Worm (Caenorhabditis elegans): ENCODE results near the gene T07E3.2.
A peak's percentile ranks its signal among the peaks of the same experiment; 100 is the strongest.

T07E3.2 gene

DNA sequence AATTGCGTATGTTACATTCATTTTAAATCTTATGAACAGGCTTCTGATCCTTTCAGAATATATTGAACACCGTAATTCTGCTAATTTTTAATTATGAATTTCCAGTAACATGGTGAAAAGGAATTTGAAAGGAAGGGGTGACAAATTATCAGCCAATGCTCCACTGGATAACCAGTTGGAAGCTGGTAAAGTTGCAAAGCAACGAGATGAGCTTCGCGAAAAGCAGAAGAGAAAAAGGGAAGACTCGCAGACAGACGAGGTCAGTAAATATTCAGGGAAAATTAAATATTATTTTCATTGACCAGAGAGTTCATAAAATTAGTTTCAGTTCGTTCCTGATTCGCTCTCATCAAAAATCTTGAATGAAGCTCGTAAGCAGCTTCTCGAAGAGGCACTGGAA lies 25.4 kb downstream of the T07E3.2 start, which contains the start of gene byn-1:
Gene byn-1 (plus strand): TSS at position 106 of the 400 bp plus-strand sequence.
- TF ChIP-seq ceh-13 (GFP tag; optimal IDR thresholded peaks at IDR 0.05) (no peak), ama-1 (optimal IDR thresholded peaks at IDR 0.05) (peak; percentile 26)

DNA sequence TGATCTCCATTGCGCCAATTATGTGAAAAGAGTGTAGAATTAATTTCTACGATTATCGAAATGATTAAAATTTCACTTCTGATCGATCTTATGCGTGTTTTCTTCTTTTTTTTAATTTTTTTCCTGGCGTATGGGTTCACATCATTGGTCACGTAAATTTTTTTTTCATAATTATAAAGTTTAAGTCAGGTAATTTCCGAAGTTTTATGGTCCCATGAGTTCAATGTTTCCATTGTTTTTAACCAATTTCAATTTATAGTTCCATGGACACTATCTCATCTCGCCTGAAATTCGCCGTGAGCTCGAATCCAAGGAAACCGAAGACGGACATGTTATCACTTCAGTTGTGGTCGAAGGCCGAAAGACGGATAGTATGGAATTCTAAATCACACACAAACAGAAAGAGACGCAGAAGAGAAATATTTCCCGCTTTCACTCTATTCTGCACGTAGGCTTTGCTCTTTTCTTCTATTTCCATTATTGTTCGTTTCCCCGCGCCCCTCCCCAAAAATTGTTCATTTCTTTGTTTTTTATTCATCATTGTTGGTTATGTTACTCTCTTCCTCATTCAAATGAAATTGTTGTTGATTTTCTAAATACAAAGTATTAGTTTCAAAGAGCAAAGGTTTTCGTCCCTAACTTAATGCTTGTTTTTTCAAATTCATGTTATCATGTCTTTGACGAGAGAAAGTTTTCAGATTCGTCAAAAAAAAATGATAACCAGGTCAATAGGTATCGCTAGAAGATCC lies 28.9 kb downstream of the T07E3.2 start, which contains the start of the genes F57B9.8 and coq-2:
Gene F57B9.8 (minus strand): TSS at position 51 of the 749 bp plus-strand sequence.
Gene coq-2 (plus strand): TSS at position 699 of the 749 bp plus-strand sequence.
- TF ChIP-seq ama-1 (optimal IDR thresholded peaks at IDR 0.05), result no peak
- TF ChIP-seq hmbx-1 (tag; optimal IDR thresholded peaks at IDR 0.05), result no peak
- no peak for TF ChIP-seq B0310.2 (tag; optimal IDR thresholded peaks at IDR 0.05)
- TF ChIP-seq flt-1 (GFP tag; IDR thresholded peaks at IDR 0.05), result no peak

DNA sequence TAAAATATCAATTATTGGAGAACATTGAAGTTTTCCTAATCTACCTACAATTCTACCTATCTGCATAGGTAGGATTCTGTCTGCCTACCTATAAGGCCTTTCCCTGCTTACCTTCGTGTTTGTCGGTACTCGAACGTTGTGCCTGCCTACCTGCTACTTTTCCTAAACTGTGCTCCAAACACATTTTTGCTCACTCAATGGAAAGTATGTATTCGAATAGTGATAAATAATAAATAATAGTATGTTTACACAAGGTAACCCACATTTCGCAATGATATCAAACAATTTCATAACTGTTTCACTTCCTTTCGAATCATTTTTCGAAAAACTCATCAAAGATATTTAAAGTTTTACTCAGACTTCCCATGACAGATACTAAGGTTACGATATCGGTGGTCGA lies 33.0 kb downstream of the T07E3.2 start, which contains the start of gene F57B9.3:
Gene F57B9.3 (plus strand): TSS at position 301 of the 400 bp plus-strand sequence.
- TF ChIP-seq scrt-1 (GFP tag; IDR thresholded peaks at IDR 0.05), result no peak
- no peak for TF ChIP-seq hmg-4 (GFP tag; optimal IDR thresholded peaks at IDR 0.05)

DNA sequence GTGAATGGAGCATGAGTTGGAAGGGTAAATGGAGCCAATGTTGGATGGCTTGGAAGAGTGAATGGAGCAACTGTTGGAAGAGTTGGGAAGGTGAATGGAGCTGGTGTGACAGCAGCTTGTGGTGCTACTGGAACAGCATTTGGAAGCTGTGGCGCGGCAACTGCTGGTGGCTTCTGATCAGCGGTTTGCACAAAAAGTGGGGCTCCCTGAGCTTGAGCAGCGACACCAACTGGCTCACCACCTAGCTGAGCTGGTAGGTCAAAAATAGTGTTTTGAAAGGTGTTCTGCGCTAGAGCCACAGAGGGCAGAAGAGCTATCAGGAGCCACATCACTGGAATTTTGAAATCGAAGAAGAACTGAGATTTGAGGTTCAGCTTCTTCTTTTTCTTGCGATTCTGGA lies 38.8 kb downstream of the T07E3.2 start:
- TF ChIP-seq ets-7 (tag; optimal IDR thresholded peaks at IDR 0.05) (no peak), sea-1 (GFP tag; conservative IDR thresholded peaks at IDR 0.05) (no peak), ceh-36 (tag; optimal IDR thresholded peaks at IDR 0.05) (no peak), tbx-37 (GFP tag; conservative IDR thresholded peaks at IDR 0.05) (no peak), pes-1 (GFP tag; IDR thresholded peaks at IDR 0.05) (no peak), hnd-1 (tag; optimal IDR thresholded peaks at IDR 0.05) (no peak), hmg-4 (GFP tag; optimal IDR thresholded peaks at IDR 0.05) (no peak), flt-1 (GFP tag; IDR thresholded peaks at IDR 0.05) (no peak), hmbx-1 (tag; optimal IDR thresholded peaks at IDR 0.05) (no peak), tra-4 (tag; optimal IDR thresholded peaks at IDR 0.05) (no peak), F13C5.2 (tag; optimal IDR thresholded peaks at IDR 0.05) (no peak), B0310.2 (tag; optimal IDR thresholded peaks at IDR 0.05) (no peak), ama-1 (optimal IDR thresholded peaks at IDR 0.05) (no peak), tbx-11 (GFP tag; IDR thresholded peaks at IDR 0.05) (no peak), ceh-13 (GFP tag; optimal IDR thresholded peaks at IDR 0.05) (no peak), aly-1 (tag; optimal IDR thresholded peaks at IDR 0.05) (no peak), scrt-1 (GFP tag; IDR thresholded peaks at IDR 0.05) (no peak)

DNA sequence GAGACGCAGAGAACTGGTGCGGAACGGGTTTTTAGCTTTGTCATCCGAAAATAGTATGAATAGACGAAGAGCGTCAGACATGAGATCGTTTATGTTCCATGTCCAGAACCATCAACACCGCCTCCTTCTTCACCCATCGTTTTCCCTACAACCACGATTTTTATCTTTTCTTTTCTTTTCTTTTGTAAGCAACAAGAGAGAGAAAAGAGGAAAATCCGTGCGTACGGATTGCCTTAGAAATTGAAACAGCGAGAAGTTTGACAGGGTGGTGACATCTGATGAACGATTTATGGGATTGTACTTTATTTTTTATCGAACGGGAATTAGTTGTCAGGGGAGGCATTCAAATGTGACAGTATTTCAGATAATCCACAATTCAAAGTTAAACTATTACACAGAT lies 39.2 kb downstream of the T07E3.2 start, which contains the start of gene abu-13:
Gene abu-13 (minus strand): TSS at position 152 of the 400 bp plus-strand sequence.
- TF ChIP-seq hmg-4 (GFP tag; optimal IDR thresholded peaks at IDR 0.05), result no peak

DNA sequence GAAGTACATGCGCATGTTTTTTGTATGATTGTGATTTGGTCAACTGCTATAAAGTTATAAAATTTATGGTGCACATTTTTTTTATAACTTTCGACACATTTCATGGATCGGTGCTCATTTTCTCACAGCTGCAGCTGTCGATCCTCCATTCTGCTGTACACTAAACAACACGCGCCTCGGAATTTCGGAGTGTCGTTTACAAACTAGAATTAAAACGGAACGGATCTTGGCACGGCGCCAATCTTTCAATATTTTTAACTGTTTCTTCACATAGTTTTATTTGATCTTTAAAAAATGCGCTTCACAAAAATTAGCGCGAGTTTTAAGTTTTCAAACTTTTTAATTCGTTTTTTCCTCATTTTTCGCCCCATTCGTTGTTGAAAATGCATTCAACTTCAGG lies 39.9 kb downstream of the T07E3.2 start, which contains the start of gene let-711:
Gene let-711 (plus strand): TSS at position 337 of the 400 bp plus-strand sequence.
- TF ChIP-seq F13C5.2 (tag; optimal IDR thresholded peaks at IDR 0.05), result no peak
- no peak for TF ChIP-seq sea-1 (GFP tag; conservative IDR thresholded peaks at IDR 0.05)
- no peak for TF ChIP-seq tbx-11 (GFP tag; IDR thresholded peaks at IDR 0.05)
- TF ChIP-seq ceh-13 (GFP tag; optimal IDR thresholded peaks at IDR 0.05), result no peak
- TF ChIP-seq hmbx-1 (tag; optimal IDR thresholded peaks at IDR 0.05), result no peak
- TF ChIP-seq ceh-36 (tag; optimal IDR thresholded peaks at IDR 0.05), result no peak
- TF ChIP-seq ama-1 (optimal IDR thresholded peaks at IDR 0.05), result no peak
- no peak for TF ChIP-seq tra-4 (tag; optimal IDR thresholded peaks at IDR 0.05)
- TF ChIP-seq pes-1 (GFP tag; IDR thresholded peaks at IDR 0.05), result no peak
- no peak for TF ChIP-seq scrt-1 (GFP tag; IDR thresholded peaks at IDR 0.05)
- TF ChIP-seq hnd-1 (tag; optimal IDR thresholded peaks at IDR 0.05), result no peak

DNA sequence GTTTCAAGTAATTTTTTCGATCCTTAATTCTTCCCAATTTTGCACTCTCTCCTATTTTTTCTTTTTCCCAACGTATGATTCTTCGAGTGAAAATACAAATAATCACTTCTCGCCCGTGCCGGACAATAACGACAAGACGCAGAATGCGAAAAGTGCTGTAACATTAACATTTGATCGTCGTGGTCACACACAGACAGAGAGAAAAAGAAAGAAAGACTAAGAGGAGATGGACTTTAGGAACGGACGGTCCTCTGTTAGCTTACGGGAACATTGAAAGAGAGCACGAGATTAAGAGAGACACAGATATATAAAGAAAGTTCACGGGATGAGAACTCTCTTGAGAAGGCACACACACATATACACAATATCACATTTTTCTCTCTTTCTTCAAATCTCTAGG lies 41.4 kb downstream of the T07E3.2 start:
- TF ChIP-seq ceh-13 (GFP tag; optimal IDR thresholded peaks at IDR 0.05) (no peak), B0310.2 (tag; optimal IDR thresholded peaks at IDR 0.05) (no peak), ama-1 (optimal IDR thresholded peaks at IDR 0.05) (no peak), ets-7 (tag; optimal IDR thresholded peaks at IDR 0.05) (no peak), F13C5.2 (tag; optimal IDR thresholded peaks at IDR 0.05) (no peak), tra-4 (tag; optimal IDR thresholded peaks at IDR 0.05) (no peak), flt-1 (GFP tag; IDR thresholded peaks at IDR 0.05) (no peak), tbx-11 (GFP tag; IDR thresholded peaks at IDR 0.05) (no peak), scrt-1 (GFP tag; IDR thresholded peaks at IDR 0.05) (no peak)

DNA sequence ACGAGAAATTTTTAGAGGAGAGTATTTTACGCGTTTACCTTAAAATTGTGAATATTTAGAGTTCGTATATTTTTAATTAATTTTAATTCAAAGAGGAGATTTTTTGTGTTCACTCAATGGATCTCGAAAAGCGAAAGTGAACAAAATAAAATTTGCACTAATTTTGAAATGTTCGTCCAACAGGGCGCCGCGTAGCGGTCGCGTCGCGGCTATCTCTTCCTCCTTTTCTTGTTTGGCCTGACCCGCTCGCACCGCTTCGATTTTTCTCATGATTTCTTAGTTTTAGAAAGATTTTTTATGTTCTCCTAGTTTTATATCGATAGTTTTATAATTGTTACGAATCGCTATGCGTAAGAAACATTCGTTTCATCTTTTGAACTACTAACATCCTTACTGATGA lies 44.9 kb downstream of the T07E3.2 start:
- TF ChIP-seq scrt-1 (GFP tag; IDR thresholded peaks at IDR 0.05) (no peak), hnd-1 (tag; optimal IDR thresholded peaks at IDR 0.05) (no peak), flt-1 (GFP tag; IDR thresholded peaks at IDR 0.05) (no peak)

DNA sequence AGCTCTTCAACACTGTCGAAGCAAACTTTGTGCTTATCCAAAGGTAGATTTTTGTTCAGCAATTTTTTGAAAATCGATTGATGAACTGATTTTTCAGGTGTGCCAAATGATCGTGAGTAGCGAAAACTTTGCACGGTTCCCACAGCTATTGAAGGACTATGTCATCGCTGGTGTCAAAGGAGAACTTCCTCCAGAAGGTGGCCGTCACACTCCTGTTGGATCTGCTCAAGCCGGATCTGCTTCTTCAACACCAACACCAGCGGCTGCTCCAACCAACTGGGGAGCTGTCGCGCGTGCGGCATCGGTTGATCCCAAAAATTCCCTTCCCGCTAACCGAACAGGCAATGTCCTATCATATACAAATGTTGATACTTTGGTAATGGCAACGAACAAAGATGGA lies 46.9 kb downstream of the T07E3.2 start:
- TF ChIP-seq hmg-4 (GFP tag; optimal IDR thresholded peaks at IDR 0.05) (no peak), F13C5.2 (tag; optimal IDR thresholded peaks at IDR 0.05) (no peak), tbx-11 (GFP tag; IDR thresholded peaks at IDR 0.05) (no peak), hnd-1 (tag; optimal IDR thresholded peaks at IDR 0.05) (no peak), ceh-36 (tag; optimal IDR thresholded peaks at IDR 0.05) (no peak), tbx-37 (GFP tag; conservative IDR thresholded peaks at IDR 0.05) (no peak), B0310.2 (tag; optimal IDR thresholded peaks at IDR 0.05) (no peak), scrt-1 (GFP tag; IDR thresholded peaks at IDR 0.05) (no peak), ets-7 (tag; optimal IDR thresholded peaks at IDR 0.05) (no peak), hmbx-1 (tag; optimal IDR thresholded peaks at IDR 0.05) (no peak), ama-1 (optimal IDR thresholded peaks at IDR 0.05) (no peak), pes-1 (GFP tag; IDR thresholded peaks at IDR 0.05) (no peak), ceh-13 (GFP tag; optimal IDR thresholded peaks at IDR 0.05) (no peak), sea-1 (GFP tag; conservative IDR thresholded peaks at IDR 0.05) (no peak), flt-1 (GFP tag; IDR thresholded peaks at IDR 0.05) (no peak), tra-4 (tag; optimal IDR thresholded peaks at IDR 0.05) (no peak)
